Worm (Caenorhabditis elegans): ENCODE results near the gene ivns-1.

ce11 chrX:12579774-12580173 is 54.4 kb downstream of the ivns-1 start, which contains the start of gene T24D5.3:
- TF ChIP-seq flt-1 (GFP tag; IDR thresholded peaks at IDR 0.05) (no peak), klf-2 (GFP tag; conservative IDR thresholded peaks at IDR 0.05) (no peak), ztf-29 (GFP tag; IDR thresholded peaks at IDR 0.05) (no peak), ztf-23 (GFP tag; IDR thresholded peaks at IDR 0.05) (no peak), T22C8.4 (GFP tag; IDR thresholded peaks at IDR 0.05) (no peak)
